Worm (Caenorhabditis elegans): ENCODE measurements around the gene gbb-1.

The gbb-1 gene

DNA sequence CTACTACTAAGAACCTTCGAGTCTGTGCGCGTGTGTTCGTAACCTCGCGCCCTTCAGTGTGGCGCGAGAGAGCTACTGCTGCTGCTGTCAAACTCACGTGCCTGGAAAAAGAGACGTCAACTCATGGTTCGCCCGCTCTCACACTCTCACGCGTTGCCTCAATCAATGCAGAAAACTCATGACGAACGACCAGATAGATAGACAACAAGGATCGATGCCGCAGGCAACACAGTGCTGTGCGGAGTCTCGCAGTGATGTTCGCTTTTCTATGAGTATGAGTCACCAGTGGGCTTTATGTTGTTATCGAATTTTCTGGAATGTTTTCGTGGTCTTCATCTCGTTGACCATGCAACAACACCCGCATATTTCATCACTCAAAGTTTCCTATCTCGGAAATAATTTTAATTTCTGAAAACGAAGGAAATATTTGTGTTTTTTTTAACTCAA is 13.8 kb downstream of the gbb-1 start (continued):
- TF ChIP-seq nhr-27 (tag; optimal IDR thresholded peaks at IDR 0.05) (no peak), ccch-3 (GFP tag; optimal IDR thresholded peaks at IDR 0.05) (no peak), efl-1 (GFP tag; optimal IDR thresholded peaks at IDR 0.05) (no peak), zfh-2 (GFP tag; conservative IDR thresholded peaks at IDR 0.05) (peak; percentile 92), lin-54 (GFP tag; optimal IDR thresholded peaks at IDR 0.05) (peak; percentile 55), D2030.7 (GFP tag; IDR thresholded peaks at IDR 0.05) (no peak), madf-10 (tag; optimal IDR thresholded peaks at IDR 0.05) (peak; percentile 81), Y79H2A.3 (GFP tag; conservative IDR thresholded peaks at IDR 0.05) (0 out of 2 replicates have a peak, but pooled peaks have one; percentile 9), ztf-3 (GFP tag; optimal IDR thresholded peaks at IDR 0.05) (no peak), attf-6 (GFP tag; IDR thresholded peaks at IDR 0.05) (no peak), cebp-2 (GFP tag; IDR thresholded peaks at IDR 0.05) (no peak), dpl-1 (GFP tag; optimal IDR thresholded peaks at IDR 0.05) (no peak), F55B11.4 (tag; optimal IDR thresholded peaks at IDR 0.05; ENCODE audit: borderline replicate concordance, insufficient read depth) (no peak), F37B4.10 (GFP tag; IDR thresholded peaks at IDR 0.05) (no peak), aptf-3 (GFP tag; IDR thresholded peaks at IDR 0.05) (no peak), nhr-80 (tag; optimal IDR thresholded peaks at IDR 0.05) (peak; percentile 61), Y95B8A.8 (GFP tag; IDR thresholded peaks at IDR 0.05) (peak; percentile 80), T07F8.4 (tag; optimal IDR thresholded peaks at IDR 0.05) (no peak), tbp1 (GFP tag; optimal IDR thresholded peaks at IDR 0.05) (peak; percentile 63), rpc-1 (optimal IDR thresholded peaks at IDR 0.05) (no peak), rpc-1 (tag; optimal IDR thresholded peaks at IDR 0.05) (no peak), chd-7 (tag; optimal IDR thresholded peaks at IDR 0.05) (peak; percentile 95), dpff-1 (tag; optimal IDR thresholded peaks at IDR 0.05) (no peak), ztf-6 (GFP tag; IDR thresholded peaks at IDR 0.05) (0 out of 2 replicates have a peak, but pooled peaks have one; percentile 9), sdz-38 (tag; optimal IDR thresholded peaks at IDR 0.05) (no peak), sea-2 (GFP tag; IDR thresholded peaks at IDR 0.05) (peak; percentile 66; the same call in 1 of the 2 replicates), C17E4.6 (GFP tag; IDR thresholded peaks at IDR 0.05) (peak; percentile 13; the same call in 1 of the 2 replicates), ztf-22 (GFP tag; optimal IDR thresholded peaks at IDR 0.05) (peak; percentile 43), rec-8 (tag; optimal IDR thresholded peaks at IDR 0.05) (no peak), Y56A3A.18 (GFP tag; IDR thresholded peaks at IDR 0.05) (peak; percentile 35; the same call in 1 of the 2 replicates), nhr-90 (tag; optimal IDR thresholded peaks at IDR 0.05) (peak; percentile 76), F57A8.1 (GFP tag; optimal IDR thresholded peaks at IDR 0.05) (no peak), C06A6.2 (GFP tag; conservative IDR thresholded peaks at IDR 0.05) (peak; percentile 81), madf-3 (GFP tag; IDR thresholded peaks at IDR 0.05) (peak; percentile 87), ztf-26 (tag; optimal IDR thresholded peaks at IDR 0.05) (peak; percentile 66), egl-18 (GFP tag; IDR thresholded peaks at IDR 0.05) (peak; percentile 70; the same call in 1 of the 2 replicates), hmg-1.2 (GFP tag; IDR thresholded peaks at IDR 0.05) (peak; percentile 52; the same call in 1 of the 2 replicates), snpc-1.1 (tag; optimal IDR thresholded peaks at IDR 0.05; ENCODE audit: insufficient read depth) (no peak), unc-130 (GFP tag; optimal IDR thresholded peaks at IDR 0.05) (no peak), ceh-79 (tag; optimal IDR thresholded peaks at IDR 0.05) (no peak), bed-2 (GFP tag; IDR thresholded peaks at IDR 0.05) (0 out of 2 replicates have a peak, but pooled peaks have one; percentile 28), tbx-9 (tag; optimal IDR thresholded peaks at IDR 0.05; ENCODE audit: borderline replicate concordance) (no peak), B0035.1 (tag; optimal IDR thresholded peaks at IDR 0.05) (no peak), xnd-1 (tag; optimal IDR thresholded peaks at IDR 0.05) (no peak), hmg-20 (GFP tag; IDR thresholded peaks at IDR 0.05) (no peak), gei-17 (GFP tag; optimal IDR thresholded peaks at IDR 0.05) (peak; percentile 67), die-1 (tag; optimal IDR thresholded peaks at IDR 0.05) (no peak), mxl-1 (tag; optimal IDR thresholded peaks at IDR 0.05) (peak; percentile 52), lin-35 (GFP tag; optimal IDR thresholded peaks at IDR 0.05) (peak in 1 of 3 experiments; percentile 71)
